Comparison of ENCODE assay signal across 2 worm cellular contexts in the genomic region with DNA sequence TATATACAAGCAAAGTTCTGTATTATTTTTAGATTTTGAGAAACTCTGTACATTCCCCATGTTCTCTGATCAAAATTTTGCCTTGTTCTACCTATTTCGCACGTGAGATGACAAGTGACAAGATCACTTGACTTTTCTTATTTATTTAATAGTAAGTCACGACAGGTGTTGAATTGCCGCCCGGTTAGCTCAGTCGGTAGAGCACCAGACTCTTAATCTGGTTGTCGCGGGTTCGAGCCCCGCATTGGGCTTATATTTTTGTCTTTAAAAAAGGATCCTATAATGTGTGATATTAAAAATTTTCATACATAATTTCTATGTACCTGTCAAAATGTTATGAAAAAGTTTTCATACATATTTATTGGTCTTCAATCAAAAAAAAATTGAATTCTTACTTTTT.
TF ChIP-seq lines count a peak whose summit lies in the region.

No protein-coding gene starts in this region.

TF ChIP-seq in whole organism, L1 larva, 84 proteins besides CTCF, POLR2A, EP300 and RAD21 (continued from another document):
- TF ChIP-seq lir-3 (tag; optimal IDR thresholded peaks at IDR 0.05; lab: Kevin White, UChicago; ENCODE audit: poor library complexity) (no peak), ceh-88 (GFP tag; IDR thresholded peaks at IDR 0.05; lab: Robert Waterston, UW) (no peak), hlh-4 (tag; optimal IDR thresholded peaks at IDR 0.05; lab: Kevin White, UChicago) (no peak), alr-1 (tag; optimal IDR thresholded peaks at IDR 0.05; lab: Kevin White, UChicago; ENCODE audit: borderline replicate concordance) (no peak), mef-2 (tag; optimal IDR thresholded peaks at IDR 0.05; lab: Kevin White, UChicago) (no peak), fkh-8 (tag; optimal IDR thresholded peaks at IDR 0.05; lab: Kevin White, UChicago) (no peak)

TF ChIP-seq in whole organism, L4 larva, 104 proteins besides CTCF, POLR2A, EP300 and RAD21 (continued from another document):
- TF ChIP-seq nhr-48 (tag; optimal IDR thresholded peaks at IDR 0.05; lab: Kevin White, UChicago) (peak; percentile 33), ceh-62 (tag; optimal IDR thresholded peaks at IDR 0.05; lab: Kevin White, UChicago) (no peak), fos-1 (tag; optimal IDR thresholded peaks at IDR 0.05; lab: Kevin White, UChicago) (no peak), nhr-28 (tag; optimal IDR thresholded peaks at IDR 0.05; lab: Kevin White, UChicago) (no peak), saeg-2 (GFP tag; IDR thresholded peaks at IDR 0.05; lab: Robert Waterston, UW) (no peak), ztf-7 (tag; optimal IDR thresholded peaks at IDR 0.05; lab: Kevin White, UChicago) (no peak), egl-43 (GFP tag; IDR thresholded peaks at IDR 0.05; lab: Robert Waterston, UW) (no peak; the same call in 1 of the 2 replicates), daf-12 (tag; optimal IDR thresholded peaks at IDR 0.05; lab: Kevin White, UChicago) (no peak), Y48G9A.11 (GFP tag; IDR thresholded peaks at IDR 0.05; lab: Robert Waterston, UW) (no peak), mep-1 (tag; optimal IDR thresholded peaks at IDR 0.05; lab: Kevin White, UChicago) (no peak), ceh-82 (tag; optimal IDR thresholded peaks at IDR 0.05; lab: Kevin White, UChicago) (no peak), F37D6.2 (tag; optimal IDR thresholded peaks at IDR 0.05; lab: Kevin White, UChicago) (no peak), set-16 (GFP tag; IDR thresholded peaks at IDR 0.05; lab: Robert Waterston, UW) (no peak), mxl-3 (GFP tag; optimal IDR thresholded peaks at IDR 0.05; lab: Kevin White, UChicago) (no peak), ceh-28 (tag; optimal IDR thresholded peaks at IDR 0.05; lab: Kevin White, UChicago) (no peak), pha-4 (GFP tag; IDR thresholded peaks at IDR 0.05; lab: Robert Waterston, UW) (peak; percentile 75; the same call in 1 of the 2 replicates), pha-4 (tag; optimal IDR thresholded peaks at IDR 0.05; lab: Kevin White, UChicago) (no peak), zip-11 (GFP tag; IDR thresholded peaks at IDR 0.05; lab: Robert Waterston, UW) (no peak), lim-7 (GFP tag; IDR thresholded peaks at IDR 0.05; lab: Robert Waterston, UW) (peak; percentile 71), lin-13 (GFP tag; optimal IDR thresholded peaks at IDR 0.05; lab: Kevin White, UChicago) (no peak), mxl-2 (GFP tag; conservative IDR thresholded peaks at IDR 0.05; lab: Robert Waterston, UW) (no peak), tag-97 (GFP tag; IDR thresholded peaks at IDR 0.05; lab: Robert Waterston, UW) (no peak), nhr-6 (tag; optimal IDR thresholded peaks at IDR 0.05; lab: Kevin White, UChicago) (no peak), Y5F2A.4 (GFP tag; optimal IDR thresholded peaks at IDR 0.05; lab: Kevin White, UChicago) (peak; percentile 35), hmg-1.1 (GFP tag; IDR thresholded peaks at IDR 0.05; lab: Robert Waterston, UW) (no peak), T26A8.4 (GFP tag; IDR thresholded peaks at IDR 0.05; lab: Robert Waterston, UW) (peak; percentile 64), gei-8 (GFP tag; optimal IDR thresholded peaks at IDR 0.05; lab: Kevin White, UChicago) (peak; percentile 42), cey-2 (tag; optimal IDR thresholded peaks at IDR 0.05; lab: Kevin White, UChicago; ENCODE audit: borderline replicate concordance, insufficient read depth) (no peak), nhr-102 (tag; optimal IDR thresholded peaks at IDR 0.05; lab: Kevin White, UChicago) (no peak), zag-1 (tag; optimal IDR thresholded peaks at IDR 0.05; lab: Kevin White, UChicago) (no peak), snpc-4 (tag; optimal IDR thresholded peaks at IDR 0.05; lab: Kevin White, UChicago) (no peak), nhr-111 (GFP tag; optimal IDR thresholded peaks at IDR 0.05; lab: Kevin White, UChicago) (no peak), daf-8 (GFP tag; IDR thresholded peaks at IDR 0.05; lab: Robert Waterston, UW) (no peak), F44E2.7 (GFP tag; IDR thresholded peaks at IDR 0.05; lab: Robert Waterston, UW) (no peak), attf-4 (tag; optimal IDR thresholded peaks at IDR 0.05; lab: Kevin White, UChicago) (no peak), rbr-2 (tag; optimal IDR thresholded peaks at IDR 0.05; lab: Kevin White, UChicago) (no peak), skn-1 (tag; optimal IDR thresholded peaks at IDR 0.05; lab: Kevin White, UChicago) (no peak), ctbp-1 (GFP tag; IDR thresholded peaks at IDR 0.05; lab: Robert Waterston, UW) (no peak), lin-15B (tag; optimal IDR thresholded peaks at IDR 0.05; lab: Kevin White, UChicago) (no peak), mdt-29 (GFP tag; IDR thresholded peaks at IDR 0.05; lab: Robert Waterston, UW) (0 out of 2 replicates have a peak, but pooled peaks have one; percentile 43), php-3 (GFP tag; IDR thresholded peaks at IDR 0.05; lab: Robert Waterston, UW) (no peak), ces-1 (GFP tag; optimal IDR thresholded peaks at IDR 0.05; lab: Kevin White, UChicago) (no peak), egl-27 (tag; optimal IDR thresholded peaks at IDR 0.05; lab: Kevin White, UChicago) (no peak), pqm-1 (tag; optimal IDR thresholded peaks at IDR 0.05; lab: Kevin White, UChicago) (no peak), nhr-42 (GFP tag; IDR thresholded peaks at IDR 0.05; lab: Robert Waterston, UW) (no peak), duxl-1 (tag; optimal IDR thresholded peaks at IDR 0.05; lab: Kevin White, UChicago; ENCODE audit: poor library complexity) (no peak)
TF ChIP-seq in whole organism, L4 larva: peak in this region for 26.
